Worm (Caenorhabditis elegans) whole organism, young adult: ENCODE measurements around the gene spat-3.

ENCODE experiments used
- B0019.2 ChIP-seq: fragments of 200-800 bp; sonication (Bioruptor generic); conservative IDR thresholded peaks from 2 replicates; pipeline ENCODE4 v1.3.6; 2022; ENCODE audit warnings: missing genetic modification reagents, missing genetic modification characterization, missing compliant biosample characterization
- B0035.1 ChIP-seq: sonication (generic microtip); optimal IDR thresholded peaks from 2 replicates; lab custom pipeline; 2016; ENCODE audit warnings: missing genetic modification characterization, mild to moderate bottlenecking, missing compliant biosample characterization, missing genotype, missing genetic modification reagents
- C06A6.2 ChIP-seq: fragments of 200-800 bp; sonication (Bioruptor generic); conservative IDR thresholded peaks from 2 replicates; pipeline ENCODE4 v1.3.6; 2022; ENCODE audit warnings: missing genetic modification characterization, missing compliant biosample characterization
- D2030.7 ChIP-seq: fragments of 200-800 bp; sonication (Bioruptor generic); IDR thresholded peaks from 2 replicates; pipeline ENCODE4 v1.3.6; 2022; ENCODE audit warnings: missing genetic modification reagents, missing genetic modification characterization, missing compliant biosample characterization
- F23B12.7 ChIP-seq: sonication (generic microtip); optimal IDR thresholded peaks from 2 replicates; lab custom pipeline; 2017; ENCODE audit warnings: missing genetic modification characterization, mild to moderate bottlenecking, missing compliant biosample characterization, antibody characterized with exemption, moderate library complexity; ENCODE audit not compliant: insufficient read depth
- F33H1.4 ChIP-seq: fragments of 200-800 bp; sonication (Bioruptor generic); IDR thresholded peaks from 2 replicates; pipeline ENCODE4 v1.3.6; 2022; ENCODE audit warnings: missing genetic modification reagents, missing genetic modification characterization, missing compliant biosample characterization
- F39B2.1 ChIP-seq: fragments of 200-800 bp; sonication (Bioruptor generic); IDR thresholded peaks from 2 replicates; pipeline ENCODE4 v1.3.6; 2022; ENCODE audit warnings: missing genetic modification reagents, missing genetic modification characterization, missing compliant biosample characterization
- F52B5.7 ChIP-seq: sonication (generic microtip); optimal IDR thresholded peaks from 2 replicates; lab custom pipeline; 2016; ENCODE audit warnings: mild to moderate bottlenecking, missing genetic modification characterization, missing compliant biosample characterization
- T26A5.8 ChIP-seq: sonication (generic microtip); optimal IDR thresholded peaks from 2 replicates; lab custom pipeline; 2016; ENCODE audit warnings: missing genetic modification characterization, missing compliant biosample characterization
- Y67H2A.10 ChIP-seq: fragments of 200-800 bp; sonication (Bioruptor generic); conservative IDR thresholded peaks from 2 replicates; pipeline ENCODE4 v1.3.6; 2022; ENCODE audit warnings: missing genetic modification reagents, missing genetic modification characterization, missing compliant biosample characterization
- aptf-2 ChIP-seq: fragments of 200-800 bp; sonication (Bioruptor generic); conservative IDR thresholded peaks from 2 replicates; pipeline ENCODE4 v1.3.6; 2022; ENCODE audit warnings: missing genetic modification reagents, missing genetic modification characterization, missing compliant biosample characterization
- attf-3 ChIP-seq: fragments of 200-800 bp; sonication (Bioruptor generic); conservative IDR thresholded peaks from 2 replicates; pipeline ENCODE4 v1.3.6; 2022; ENCODE audit warnings: missing genetic modification reagents, missing genetic modification characterization, missing compliant biosample characterization
- ccch-3 ChIP-seq: fragments of 200-800 bp; sonication (Bioruptor generic); optimal IDR thresholded peaks from 2 replicates; lab custom pipeline; 2018; ENCODE audit warnings: mild to moderate bottlenecking, missing genetic modification characterization, missing compliant biosample characterization
- cebp-1 ChIP-seq, 2 experiments: fragments of 200-800 bp in 1 of 2; sonication (Bioruptor generic) in 1 of 2; sonication (generic microtip) in 1 of 2; IDR thresholded peaks in 1 of 2; optimal IDR thresholded peaks in 1 of 2; 2 replicates each; pipeline versions ENCODE4 v1.3.6 to Lab custom; 2017 to 2022; ENCODE audit warnings: missing compliant biosample characterization in 2 of 2, missing genetic modification characterization in 2 of 2, mild to moderate bottlenecking in 1 of 2, missing genetic modification reagents in 1 of 2, moderate library complexity in 1 of 2
- ceh-27 ChIP-seq: fragments of 200-800 bp; sonication (Bioruptor generic); optimal IDR thresholded peaks from 2 replicates; lab custom pipeline; 2018; ENCODE audit warnings: mild to moderate bottlenecking, missing genetic modification characterization, moderate library complexity, missing compliant biosample characterization
- ceh-79 ChIP-seq: sonication (generic microtip); optimal IDR thresholded peaks from 2 replicates; lab custom pipeline; 2017; ENCODE audit warnings: mild to moderate bottlenecking, missing genetic modification characterization, missing compliant biosample characterization
- dox-1 ChIP-seq: fragments of 200-800 bp; sonication (Bioruptor generic); IDR thresholded peaks from 2 replicates; pipeline ENCODE4 v1.3.6; 2022; ENCODE audit warnings: missing genetic modification reagents, missing genetic modification characterization, missing compliant biosample characterization
- egl-44 ChIP-seq: fragments of 200-800 bp; sonication (Bioruptor generic); IDR thresholded peaks from 2 replicates; pipeline ENCODE4 v1.3.6; 2022; ENCODE audit warnings: missing genetic modification reagents, missing genetic modification characterization, missing compliant biosample characterization
- ets-4 ChIP-seq: fragments of 200-800 bp; sonication (Bioruptor generic); optimal IDR thresholded peaks from 2 replicates; lab custom pipeline; 2018; ENCODE audit warnings: mild to moderate bottlenecking, missing genetic modification characterization, missing compliant biosample characterization
- hmg-1.2 ChIP-seq: fragments of 200-800 bp; sonication (Bioruptor generic); IDR thresholded peaks from 2 replicates; pipeline ENCODE4 v1.3.6; 2022; ENCODE audit warnings: missing genetic modification reagents, missing genetic modification characterization, missing compliant biosample characterization
- hmg-20 ChIP-seq: fragments of 200-800 bp; sonication (Bioruptor generic); IDR thresholded peaks from 2 replicates; pipeline ENCODE4 v1.3.6; 2022; ENCODE audit warnings: missing genetic modification reagents, missing genetic modification characterization, missing compliant biosample characterization
- hrde-1 ChIP-seq: sonication (generic microtip); optimal IDR thresholded peaks from 2 replicates; lab custom pipeline; 2016; ENCODE audit warnings: missing genetic modification characterization, mild to moderate bottlenecking, missing compliant biosample characterization, moderate library complexity, missing genotype, missing genetic modification reagents, borderline replicate concordance
- lin-35 ChIP-seq, 3 experiments: fragments of 150-350 bp in 2 of 3; sonication (generic microtip) in 1 of 3; optimal IDR thresholded peaks; 2 replicates each; lab custom pipeline; 2014 to 2018; ENCODE audit warnings: missing biosample characterization in 3 of 3, missing genetic modification characterization in 3 of 3, missing genetic modification reagents in 3 of 3
- lin-54 ChIP-seq: fragments of 200-800 bp; sonication (Bioruptor generic); optimal IDR thresholded peaks from 2 replicates; lab custom pipeline; 2018; ENCODE audit warnings: mild to moderate bottlenecking, missing genetic modification characterization, missing compliant biosample characterization
- madf-8 ChIP-seq: fragments of 200-800 bp; sonication (Bioruptor generic); conservative IDR thresholded peaks from 2 replicates; pipeline ENCODE4 v1.3.6; 2022; ENCODE audit warnings: missing genetic modification reagents, missing genetic modification characterization, missing compliant biosample characterization
- nfya-2 ChIP-seq: fragments of 200-800 bp; sonication (Bioruptor generic); IDR thresholded peaks from 2 replicates; pipeline ENCODE4 v1.3.6; 2022; ENCODE audit warnings: missing genetic modification reagents, missing genetic modification characterization, missing compliant biosample characterization
- nfyb-1 ChIP-seq: fragments of 200-800 bp; sonication (Bioruptor generic); IDR thresholded peaks from 2 replicates; pipeline ENCODE4 v1.3.6; 2022; ENCODE audit warnings: missing genetic modification reagents, missing genetic modification characterization, missing compliant biosample characterization
- nhr-120 ChIP-seq: fragments of 200-800 bp; sonication (Bioruptor generic); IDR thresholded peaks from 2 replicates; pipeline ENCODE4 v1.3.6; 2022; ENCODE audit warnings: missing genetic modification characterization, missing compliant biosample characterization
- nhr-90 ChIP-seq: sonication (generic microtip); optimal IDR thresholded peaks from 2 replicates; lab custom pipeline; 2016; ENCODE audit warnings: missing genotype, mild to moderate bottlenecking, missing genetic modification characterization, missing compliant biosample characterization
- pbrm-1 ChIP-seq: fragments of 200-800 bp; sonication (Bioruptor generic); IDR thresholded peaks from 2 replicates; pipeline ENCODE4 v1.3.6; 2022; ENCODE audit warnings: missing genetic modification reagents, missing genetic modification characterization, missing compliant biosample characterization
- pha-4 ChIP-seq: fragments of 150-350 bp; sonication (generic microtip); optimal IDR thresholded peaks from 2 replicates; lab custom pipeline; 2014; ENCODE audit warnings: missing biosample characterization, missing genetic modification reagents, missing genetic modification characterization
- repo-1 ChIP-seq: sonication (generic microtip); optimal IDR thresholded peaks from 2 replicates; lab custom pipeline; 2017; ENCODE audit warnings: mild to moderate bottlenecking, missing genetic modification characterization, missing compliant biosample characterization
- rpc-1 ChIP-seq, 2 experiments: fragments of 150-350 bp in 1 of 2; sonication (generic microtip) in 1 of 2; optimal IDR thresholded peaks; 2 replicates each; lab custom pipeline; 2014 to 2018; ENCODE audit warnings: missing biosample characterization in 1 of 2, missing genetic modification characterization in 1 of 2, missing genetic modification reagents in 1 of 2, missing genotype in 1 of 2
- tbx-9 ChIP-seq: sonication (generic microtip); optimal IDR thresholded peaks from 2 replicates; lab custom pipeline; 2016; ENCODE audit warnings: borderline replicate concordance, missing genetic modification characterization, inconsistent platforms, missing compliant biosample characterization
- unc-130 ChIP-seq: sonication (generic microtip); optimal IDR thresholded peaks from 2 replicates; lab custom pipeline; 2016; ENCODE audit warnings: missing genetic modification reagents, missing genetic modification characterization, missing compliant biosample characterization
- unc-62 ChIP-seq: fragments of 150-350 bp; optimal IDR thresholded peaks from 2 replicates; lab custom pipeline; 2014; ENCODE audit warnings: missing biosample characterization, missing genetic modification reagents, missing genetic modification characterization
- zim-3 ChIP-seq: sonication (generic microtip); optimal IDR thresholded peaks from 2 replicates; lab custom pipeline; 2017; ENCODE audit warnings: mild to moderate bottlenecking, missing genetic modification characterization, moderate library complexity, missing compliant biosample characterization
- ztf-18 ChIP-seq: sonication (generic microtip); optimal IDR thresholded peaks from 2 replicates; lab custom pipeline; 2016; ENCODE audit warnings: missing genotype, mild to moderate bottlenecking, missing genetic modification characterization, missing compliant biosample characterization

Gene spat-3

ce11 chrX:4616832-4617231, 11.1 kb upstream of the spat-3 start (continued):
- TF ChIP-seq dox-1 (GFP tag; lab: Robert Waterston, UW) (peak; percentile 47; the same call in 1 of the 2 replicates), rpc-1 (optimal IDR thresholded peaks at IDR 0.05; lab: Kevin White, UChicago) (no peak), rpc-1 (tag; optimal IDR thresholded peaks at IDR 0.05; lab: Kevin White, UChicago) (no peak), ets-4 (GFP tag; lab: Kevin White, UChicago) (peak; percentile 0), lin-54 (GFP tag; lab: Kevin White, UChicago) (no peak), zim-3 (tag; lab: Kevin White, UChicago) (no peak), attf-3 (GFP tag; lab: Robert Waterston, UW) (no peak), F23B12.7 (no peak), F52B5.7 (tag; lab: Kevin White, UChicago) (no peak), B0035.1 (tag; lab: Kevin White, UChicago) (no peak), repo-1 (no peak), tbx-9 (tag; lab: Kevin White, UChicago) (no peak), hmg-20 (GFP tag; lab: Robert Waterston, UW) (no peak), nfya-2 (GFP tag; lab: Robert Waterston, UW) (no peak), hmg-1.2 (GFP tag; lab: Robert Waterston, UW) (peak; percentile 41; the same call in 1 of the 2 replicates), ceh-79 (tag; lab: Kevin White, UChicago) (no peak), aptf-2 (GFP tag; lab: Robert Waterston, UW) (no peak), hrde-1 (no peak), B0019.2 (GFP tag; lab: Robert Waterston, UW) (no peak), pha-4 (no peak), Y67H2A.10 (GFP tag; lab: Robert Waterston, UW) (no peak), ceh-27 (GFP tag; lab: Kevin White, UChicago) (peak; percentile 27), T26A5.8 (tag; lab: Kevin White, UChicago) (no peak), F39B2.1 (GFP tag; lab: Robert Waterston, UW) (no peak), madf-8 (GFP tag; lab: Robert Waterston, UW) (no peak; the same call in 1 of the 2 replicates), cebp-1 (GFP tag; IDR thresholded peaks at IDR 0.05; lab: Robert Waterston, UW) (0 out of 2 replicates have a peak, but pooled peaks have one; percentile 30), cebp-1 (tag; optimal IDR thresholded peaks at IDR 0.05; lab: Kevin White, UChicago) (peak; percentile 55), nhr-90 (tag; lab: Kevin White, UChicago) (no peak), ccch-3 (GFP tag; lab: Kevin White, UChicago) (no peak), nhr-120 (GFP tag; lab: Robert Waterston, UW) (no peak), unc-62 (no peak), pbrm-1 (GFP tag; lab: Robert Waterston, UW) (0 out of 2 replicates have a peak, but pooled peaks have one; percentile 33), nfyb-1 (GFP tag; lab: Robert Waterston, UW) (peak; percentile 54; the same call in 1 of the 2 replicates), ztf-18 (tag; lab: Kevin White, UChicago) (no peak), egl-44 (GFP tag; lab: Robert Waterston, UW) (0 out of 2 replicates have a peak, but pooled peaks have one; percentile 35), lin-35 (GFP tag; optimal IDR thresholded peaks at IDR 0.05; lab: Kevin White, UChicago) (no peak), D2030.7 (GFP tag; lab: Robert Waterston, UW) (no peak), C06A6.2 (GFP tag; lab: Robert Waterston, UW) (no peak)

- no peak for TF ChIP-seq F33H1.4 (GFP tag; lab: Robert Waterston, UW)
- no peak for TF ChIP-seq unc-130 (GFP tag; lab: Kevin White, UChicago)
These were observed 9.3 kb upstream of the spat-3 start for ce11 chrX:4615034-4615433.
